Fruit fly (Drosophila melanogaster): ENCODE measurements around the gene wkd.

The wkd gene

DNA sequence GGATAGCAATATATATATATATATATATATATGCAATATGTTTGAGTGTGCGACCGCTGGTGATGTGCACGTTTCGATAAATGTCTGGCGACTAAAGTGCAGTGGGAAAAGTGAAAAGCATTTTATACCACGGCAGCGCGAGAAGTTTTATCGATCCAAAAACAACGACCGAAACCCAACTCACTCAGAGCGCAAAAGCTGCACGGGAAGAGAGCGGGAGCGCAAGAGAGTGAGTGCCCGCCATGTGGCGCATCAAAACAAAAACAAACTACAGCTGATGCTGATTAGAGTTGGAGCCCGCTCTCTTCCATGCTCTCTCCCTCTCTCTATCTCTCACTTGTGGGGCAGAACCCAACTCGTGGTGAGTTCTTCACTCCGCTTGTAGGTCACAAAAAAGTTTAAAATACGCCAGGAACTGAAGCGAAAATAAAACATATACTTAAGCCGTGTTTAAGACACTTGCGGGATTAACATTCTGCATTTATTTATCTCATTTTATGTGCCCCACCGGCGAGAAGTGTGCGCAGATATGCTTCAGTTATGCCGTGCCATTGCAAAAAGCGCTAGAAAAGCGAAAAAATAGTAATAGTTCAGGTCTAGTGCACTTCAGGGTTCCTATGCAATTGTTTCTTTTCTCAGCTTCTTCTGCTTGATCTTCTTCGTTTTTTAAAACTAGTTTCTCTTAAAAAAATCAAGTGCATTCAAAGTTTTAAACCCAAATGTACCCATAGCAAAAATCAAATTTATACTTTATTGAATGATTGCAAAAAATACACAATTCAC is 23.5 kb downstream of the wkd start (continued):
- TF ChIP-seq yki (optimal IDR thresholded peaks at IDR 0.05) (peak; percentile 99), eve (GFP tag; optimal IDR thresholded peaks at IDR 0.05) (peak in 1 of 2 experiments; percentile 52), oc (tag; optimal IDR thresholded peaks at IDR 0.05) (peak; percentile 34), gcm (GFP tag; optimal IDR thresholded peaks at IDR 0.05) (peak; percentile 44), hb (GFP tag; IDR thresholded peaks at IDR 0.05; ENCODE audit: partially characterized antibody) (no peak), stc (GFP tag; IDR thresholded peaks at IDR 0.05) (peak; percentile 32; the same call in 1 of the 2 replicates), bab2 (GFP tag; optimal IDR thresholded peaks at IDR 0.05) (no peak), Eip74EF (GFP tag; optimal IDR thresholded peaks at IDR 0.05) (peak in 1 of 2 experiments; percentile 4), MTF-1 (GFP tag; optimal IDR thresholded peaks at IDR 0.05; ENCODE audit: borderline replicate concordance) (peak; percentile 25), chinmo (GFP tag; IDR thresholded peaks at IDR 0.05; ENCODE audit: partially characterized antibody) (peak; percentile 94; the same call in 3 of the 4 replicates), dm (GFP tag; optimal IDR thresholded peaks at IDR 0.05) (no peak), bsh (GFP tag; optimal IDR thresholded peaks at IDR 0.05) (peak in 1 of 2 experiments; percentile 72), CG17568 (GFP tag; optimal IDR thresholded peaks at IDR 0.05) (peak; percentile 22), crp (GFP tag; optimal IDR thresholded peaks at IDR 0.05) (peak in 1 of 2 experiments; percentile 53)

DNA sequence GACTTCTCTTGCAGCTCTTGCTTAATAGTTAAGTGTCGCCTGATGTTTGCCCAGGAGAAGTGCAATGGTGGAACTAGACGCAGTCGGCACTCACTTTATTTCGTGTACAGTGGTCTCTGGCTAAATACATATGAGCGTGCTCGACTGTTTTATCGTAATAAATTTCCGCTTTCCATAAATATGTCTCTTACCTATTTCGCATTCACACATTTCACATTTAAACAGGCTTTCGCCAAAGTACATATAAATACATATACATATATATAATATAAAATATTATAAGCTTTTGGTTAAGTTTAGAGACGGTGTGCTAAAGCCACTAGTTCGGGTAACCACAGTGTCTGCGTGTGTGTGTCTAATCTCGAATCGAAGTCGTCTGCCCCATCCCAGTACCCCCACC is 25.3 kb downstream of the wkd start:
- TF ChIP-seq CG14050 (GFP tag; IDR thresholded peaks at IDR 0.05) (no peak), ssp (GFP tag; IDR thresholded peaks at IDR 0.05) (no peak), CG4820 (GFP tag; optimal IDR thresholded peaks at IDR 0.05) (no peak), CG18764 (GFP tag; optimal IDR thresholded peaks at IDR 0.05) (no peak), corto (GFP tag; optimal IDR thresholded peaks at IDR 0.05) (no peak), CG5953 (GFP tag; IDR thresholded peaks at IDR 0.05) (no peak), sc (optimal IDR thresholded peaks at IDR 0.05) (no peak), sc (GFP tag; optimal IDR thresholded peaks at IDR 0.05) (no peak), Rfx (GFP tag; IDR thresholded peaks at IDR 0.05) (no peak), abd-A (tag; optimal IDR thresholded peaks at IDR 0.05) (no peak), CG31441 (GFP tag; IDR thresholded peaks at IDR 0.05) (no peak), pfk (GFP tag; optimal IDR thresholded peaks at IDR 0.05) (no peak), CG18262 (tag; optimal IDR thresholded peaks at IDR 0.05) (peak; percentile 13), bsh (GFP tag; optimal IDR thresholded peaks at IDR 0.05) (peak in 1 of 2 experiments; percentile 20), odd (GFP tag; optimal IDR thresholded peaks at IDR 0.05) (no peak), CG2712 (tag; optimal IDR thresholded peaks at IDR 0.05) (peak; percentile 26), chif (GFP tag; optimal IDR thresholded peaks at IDR 0.05) (no peak), grau (tag; optimal IDR thresholded peaks at IDR 0.05) (peak; percentile 73), Ssrp (tag; optimal IDR thresholded peaks at IDR 0.05) (peak; percentile 11), CG13894 (tag; optimal IDR thresholded peaks at IDR 0.05) (no peak), CG4282 (GFP tag; optimal IDR thresholded peaks at IDR 0.05) (no peak), CG10431 (GFP tag; optimal IDR thresholded peaks at IDR 0.05) (no peak), MBD-R2 (GFP tag; IDR thresholded peaks at IDR 0.05) (no peak), exex (tag; optimal IDR thresholded peaks at IDR 0.05) (no peak), gem (tag; optimal IDR thresholded peaks at IDR 0.05) (peak; percentile 24), dysf (GFP tag; IDR thresholded peaks at IDR 0.05) (no peak), Trl (optimal IDR thresholded peaks at IDR 0.05) (peak in 1 of 2 experiments; percentile 8), Trl (GFP tag; optimal IDR thresholded peaks at IDR 0.05) (no peak), CG14710 (tag; optimal IDR thresholded peaks at IDR 0.05) (no peak), crp (GFP tag; optimal IDR thresholded peaks at IDR 0.05) (no peak)

All from whole organism, embryonic.